In the genomic region with DNA sequence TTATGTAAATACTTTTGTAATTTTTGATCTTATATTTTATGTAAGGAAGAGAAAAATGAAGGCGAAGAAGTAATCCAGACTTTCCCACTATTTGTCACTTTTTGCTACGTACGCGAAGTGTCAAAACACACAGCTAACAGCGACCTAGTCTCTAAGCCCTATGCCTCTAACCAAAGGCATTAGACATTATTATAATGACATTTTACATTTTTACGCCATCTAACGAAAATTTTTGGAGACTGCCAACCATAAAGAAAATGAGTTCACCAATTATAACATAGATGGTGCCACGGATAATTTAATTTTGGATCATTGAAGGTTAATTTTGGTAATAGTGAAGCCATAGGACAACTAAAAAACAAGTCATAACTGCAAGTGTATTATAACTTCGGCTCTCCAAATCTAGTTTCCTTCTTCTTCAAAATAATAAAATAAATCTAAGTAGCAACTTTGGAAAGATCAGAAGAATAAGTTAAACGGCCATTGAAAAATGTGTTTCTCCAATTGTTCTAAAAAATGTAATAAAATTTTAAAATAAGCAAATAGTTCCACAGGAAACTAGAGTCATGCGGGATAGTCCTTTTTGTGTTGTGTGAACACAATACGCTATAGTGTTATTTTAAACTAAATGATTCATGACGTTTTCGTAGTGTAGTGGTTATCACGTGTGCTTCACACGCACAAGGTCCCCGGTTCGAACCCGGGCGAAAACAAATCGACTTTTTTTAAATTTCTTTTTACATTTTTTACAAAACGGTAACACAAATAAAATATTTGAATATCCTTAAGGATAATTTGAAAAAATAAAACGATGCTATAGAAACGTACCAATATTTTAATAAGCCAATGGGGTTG, we compare ENCODE assay signal across 6 fruit fly cellular contexts.
A peak's percentile ranks its signal among the peaks of the same experiment; 100 is the strongest.
TF ChIP-seq lines count a peak whose summit lies in the region.

No protein-coding gene starts in this region.

- TF ChIP-seq CTCF in S2 (optimal IDR thresholded peaks at IDR 0.05; lab: Kevin White, UChicago): peak; percentile 95
- peak; percentile 97 for TF ChIP-seq CTCF in whole organism, embryonic (GFP tag; optimal IDR thresholded peaks at IDR 0.05; lab: Kevin White, UChicago)

TF ChIP-seq in whole organism, adult, 20 proteins besides CTCF, POLR2A, EP300 and RAD21:
- TF ChIP-seq CG5204 (GFP tag; optimal IDR thresholded peaks at IDR 0.05; lab: Kevin White, UChicago) (peak; percentile 49), CG12768 (GFP tag; optimal IDR thresholded peaks at IDR 0.05; lab: Kevin White, UChicago) (peak; percentile 9), kay (GFP tag; lab: Kevin White, UChicago; ENCODE audit: borderline replicate concordance) (peak; percentile 55), CG33017 (tag; optimal IDR thresholded peaks at IDR 0.05; lab: Kevin White, UChicago) (no peak), Crg-1 (GFP tag; optimal IDR thresholded peaks at IDR 0.05; lab: Kevin White, UChicago) (peak; percentile 1), cnc (optimal IDR thresholded peaks at IDR 0.05; lab: Kevin White, UChicago) (no peak), toe (GFP tag; optimal IDR thresholded peaks at IDR 0.05; lab: Kevin White, UChicago) (peak; percentile 22), CG7101 (tag; optimal IDR thresholded peaks at IDR 0.05; lab: Kevin White, UChicago) (no peak), CG1620 (GFP tag; optimal IDR thresholded peaks at IDR 0.05; lab: Kevin White, UChicago) (peak; percentile 15), Mnt (GFP tag; optimal IDR thresholded peaks at IDR 0.05; lab: Kevin White, UChicago) (no peak), Hr96 (GFP tag; optimal IDR thresholded peaks at IDR 0.05; lab: Kevin White, UChicago) (peak; percentile 26)

TF ChIP-seq in whole organism, embryonic, 481 proteins besides CTCF, POLR2A, EP300 and RAD21 (continues in another document):
- peak; percentile 39 for TF ChIP-seq CG17568 (GFP tag; optimal IDR thresholded peaks at IDR 0.05; lab: Kevin White, UChicago)
- TF ChIP-seq CG7987 (GFP tag; optimal IDR thresholded peaks at IDR 0.05; lab: Kevin White, UChicago): no peak
- TF ChIP-seq HmgZ (tag; optimal IDR thresholded peaks at IDR 0.05; lab: Kevin White, UChicago): peak; percentile 46
- no peak for TF ChIP-seq dmrt99B (tag; optimal IDR thresholded peaks at IDR 0.05; lab: Kevin White, UChicago)
- TF ChIP-seq PHDP (tag; optimal IDR thresholded peaks at IDR 0.05; lab: Kevin White, UChicago): peak; percentile 30
- TF ChIP-seq CG31365 (tag; optimal IDR thresholded peaks at IDR 0.05; lab: Kevin White, UChicago): peak; percentile 44
- peak; percentile 46 for TF ChIP-seq exex (tag; optimal IDR thresholded peaks at IDR 0.05; lab: Kevin White, UChicago)
- TF ChIP-seq tll (GFP tag; optimal IDR thresholded peaks at IDR 0.05; lab: Kevin White, UChicago): peak in 1 of 2 experiments; percentile 43
- peak; percentile 50 for TF ChIP-seq amos (GFP tag; IDR thresholded peaks at IDR 0.05; lab: Robert Waterston, UW; ENCODE audit: partially characterized antibody)
- peak; percentile 46; the same call in 2 of the 3 replicates for TF ChIP-seq so (GFP tag; IDR thresholded peaks at IDR 0.05; lab: Robert Waterston, UW)
- TF ChIP-seq grau (tag; optimal IDR thresholded peaks at IDR 0.05; lab: Kevin White, UChicago): peak; percentile 20
- TF ChIP-seq NFAT (GFP tag; IDR thresholded peaks at IDR 0.05; lab: Robert Waterston, UW): peak; percentile 49; the same call in 1 of the 2 replicates
- TF ChIP-seq nmo (GFP tag; optimal IDR thresholded peaks at IDR 0.05; lab: Kevin White, UChicago): peak; percentile 13
- no peak for TF ChIP-seq Lim3 (GFP tag; IDR thresholded peaks at IDR 0.05; lab: Robert Waterston, UW)
- no peak for TF ChIP-seq Hr51 (GFP tag; optimal IDR thresholded peaks at IDR 0.05; lab: Kevin White, UChicago)
- TF ChIP-seq CG13123 (GFP tag; optimal IDR thresholded peaks at IDR 0.05; lab: Kevin White, UChicago): no peak
- no peak for TF ChIP-seq CG12219 (GFP tag; optimal IDR thresholded peaks at IDR 0.05; lab: Kevin White, UChicago)

TF ChIP-seq in whole organism, prepupa, 60 proteins besides CTCF, POLR2A, EP300 and RAD21 (continues in another document):
- TF ChIP-seq lz (GFP tag; optimal IDR thresholded peaks at IDR 0.05; lab: Kevin White, UChicago) (peak; percentile 6), vri (GFP tag; optimal IDR thresholded peaks at IDR 0.05; lab: Kevin White, UChicago) (no peak), Eip75B (GFP tag; optimal IDR thresholded peaks at IDR 0.05; lab: Kevin White, UChicago) (no peak), Sox15 (GFP tag; optimal IDR thresholded peaks at IDR 0.05; lab: Kevin White, UChicago) (no peak), svp (GFP tag; lab: Kevin White, UChicago) (peak; percentile 55), cyc (GFP tag; optimal IDR thresholded peaks at IDR 0.05; lab: Kevin White, UChicago) (peak; percentile 22), Hr39 (GFP tag; optimal IDR thresholded peaks at IDR 0.05; lab: Kevin White, UChicago) (peak; percentile 48), Met (GFP tag; optimal IDR thresholded peaks at IDR 0.05; lab: Kevin White, UChicago) (peak; percentile 27), CG6163 (GFP tag; IDR thresholded peaks at IDR 0.05; lab: Robert Waterston, UW) (no peak), CG32006 (GFP tag; optimal IDR thresholded peaks at IDR 0.05; lab: Kevin White, UChicago) (peak; percentile 11), Sox14 (GFP tag; optimal IDR thresholded peaks at IDR 0.05; lab: Kevin White, UChicago) (no peak), ss (GFP tag; optimal IDR thresholded peaks at IDR 0.05; lab: Kevin White, UChicago) (peak; percentile 44 to 54), Smox (GFP tag; optimal IDR thresholded peaks at IDR 0.05; lab: Kevin White, UChicago) (peak; percentile 3), CG8319 (GFP tag; optimal IDR thresholded peaks at IDR 0.05; lab: Kevin White, UChicago) (no peak), dac (GFP tag; optimal IDR thresholded peaks at IDR 0.05; lab: Kevin White, UChicago) (no peak), fd59A (GFP tag; optimal IDR thresholded peaks at IDR 0.05; lab: Kevin White, UChicago) (no peak), CG11294 (GFP tag; IDR thresholded peaks at IDR 0.05; lab: Robert Waterston, UW) (no peak), CG6808 (GFP tag; optimal IDR thresholded peaks at IDR 0.05; lab: Kevin White, UChicago) (no peak), Eip78C (GFP tag; lab: Kevin White, UChicago) (peak; percentile 79)

TF ChIP-seq in whole organism, pupa, 21 proteins besides CTCF, POLR2A, EP300 and RAD21:
- TF ChIP-seq Pif1A (GFP tag; optimal IDR thresholded peaks at IDR 0.05; lab: Kevin White, UChicago): peak; percentile 45
- TF ChIP-seq EcR (GFP tag; optimal IDR thresholded peaks at IDR 0.05; lab: Kevin White, UChicago): no peak
- TF ChIP-seq D1 (tag; optimal IDR thresholded peaks at IDR 0.05; lab: Kevin White, UChicago): peak; percentile 48
- TF ChIP-seq CG17806 (tag; optimal IDR thresholded peaks at IDR 0.05; lab: Kevin White, UChicago): peak; percentile 20
TF ChIP-seq in whole organism, pupa: peak in this region for 3.

TF ChIP-seq in whole organism, wandering third instar larva, 38 proteins besides CTCF, POLR2A, EP300 and RAD21:
- TF ChIP-seq rgr (GFP tag; optimal IDR thresholded peaks at IDR 0.05; lab: Kevin White, UChicago): peak; percentile 21
- TF ChIP-seq brk (GFP tag; optimal IDR thresholded peaks at IDR 0.05; lab: Kevin White, UChicago): peak; percentile 14
- TF ChIP-seq Hr83 (GFP tag; optimal IDR thresholded peaks at IDR 0.05; lab: Kevin White, UChicago; ENCODE audit: poor library complexity, severe bottlenecking): peak; percentile 23
- no peak for TF ChIP-seq GATAd (GFP tag; optimal IDR thresholded peaks at IDR 0.05; lab: Kevin White, UChicago)
- TF ChIP-seq foxo (GFP tag; optimal IDR thresholded peaks at IDR 0.05; lab: Kevin White, UChicago): peak in 1 of 2 experiments; percentile 33
- TF ChIP-seq CrebA (GFP tag; optimal IDR thresholded peaks at IDR 0.05; lab: Kevin White, UChicago; ENCODE audit: borderline replicate concordance): peak; percentile 24
- no peak for TF ChIP-seq Rel (GFP tag; optimal IDR thresholded peaks at IDR 0.05; lab: Kevin White, UChicago)
- TF ChIP-seq Rel (tag; optimal IDR thresholded peaks at IDR 0.05; lab: Kevin White, UChicago): peak; percentile 86
- TF ChIP-seq tai (GFP tag; optimal IDR thresholded peaks at IDR 0.05; lab: Kevin White, UChicago): peak; percentile 0
- no peak for TF ChIP-seq CG32264 (GFP tag; optimal IDR thresholded peaks at IDR 0.05; lab: Kevin White, UChicago)
- TF ChIP-seq dl (GFP tag; optimal IDR thresholded peaks at IDR 0.05; lab: Kevin White, UChicago; ENCODE audit: insufficient read depth in 1 of 2, partially characterized antibody in 2 of 2): no peak
- TF ChIP-seq Abd-B (GFP tag; optimal IDR thresholded peaks at IDR 0.05; lab: Kevin White, UChicago): no peak
- TF ChIP-seq Myc (optimal IDR thresholded peaks at IDR 0.05; lab: Kevin White, UChicago): peak; percentile 69
- TF ChIP-seq usp (GFP tag; optimal IDR thresholded peaks at IDR 0.05; lab: Kevin White, UChicago): no peak
TF ChIP-seq in whole organism, wandering third instar larva: peak in this region for 8.
